Worm (Caenorhabditis elegans): ENCODE data around the gene tdo-2.

tdo-2 gene

DNA sequence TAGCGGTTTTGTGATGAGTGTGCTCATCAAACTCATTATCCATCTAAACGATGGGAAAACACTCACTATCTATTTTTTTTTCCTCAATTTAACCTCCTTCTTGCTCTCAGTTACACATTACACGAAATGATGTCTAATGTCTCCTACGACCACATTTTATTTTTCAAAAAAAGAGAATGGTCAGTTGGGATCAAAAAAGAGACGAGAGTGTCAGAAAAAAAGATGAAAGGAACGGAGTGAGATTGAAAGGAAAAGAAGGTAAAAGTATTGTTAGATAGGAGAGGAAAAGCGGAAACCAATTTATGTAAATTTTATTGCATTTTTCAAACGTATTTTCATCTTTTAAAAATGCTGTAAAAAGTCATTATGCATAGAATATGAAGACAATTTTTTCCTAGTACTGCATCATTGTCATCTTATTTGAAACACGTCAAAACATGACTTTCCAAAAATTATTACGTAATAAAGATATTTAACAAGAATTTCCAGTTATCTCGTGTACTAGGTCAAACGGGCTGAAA lies 14.4 kb upstream of the tdo-2 start:
- TF ChIP-seq fos-1 (tag; optimal IDR thresholded peaks at IDR 0.05) (no peak), unc-86 (tag; optimal IDR thresholded peaks at IDR 0.05) (no peak), nhr-47 (tag; optimal IDR thresholded peaks at IDR 0.05) (no peak), lin-14 (GFP tag; optimal IDR thresholded peaks at IDR 0.05) (peak; percentile 59), nhr-84 (tag; optimal IDR thresholded peaks at IDR 0.05) (no peak), nhr-237 (tag; optimal IDR thresholded peaks at IDR 0.05) (no peak), ces-1 (GFP tag; optimal IDR thresholded peaks at IDR 0.05) (no peak), blmp-1 (tag; optimal IDR thresholded peaks at IDR 0.05) (peak; percentile 84), ztf-4 (tag; optimal IDR thresholded peaks at IDR 0.05) (no peak), hlh-17 (GFP tag; optimal IDR thresholded peaks at IDR 0.05; ENCODE audit: borderline replicate concordance) (no peak), lir-3 (tag; optimal IDR thresholded peaks at IDR 0.05; ENCODE audit: poor library complexity) (no peak), unc-98 (GFP tag; IDR thresholded peaks at IDR 0.05) (no peak), C04F5.9 (tag; optimal IDR thresholded peaks at IDR 0.05) (no peak), swsn-7 (tag; optimal IDR thresholded peaks at IDR 0.05) (no peak), rnt-1 (tag; optimal IDR thresholded peaks at IDR 0.05) (peak; percentile 7), alr-1 (tag; optimal IDR thresholded peaks at IDR 0.05; ENCODE audit: borderline replicate concordance) (no peak), grh-1 (GFP tag; IDR thresholded peaks at IDR 0.05) (no peak), nhr-20 (tag; optimal IDR thresholded peaks at IDR 0.05) (no peak), mep-1 (tag; optimal IDR thresholded peaks at IDR 0.05) (no peak)

DNA sequence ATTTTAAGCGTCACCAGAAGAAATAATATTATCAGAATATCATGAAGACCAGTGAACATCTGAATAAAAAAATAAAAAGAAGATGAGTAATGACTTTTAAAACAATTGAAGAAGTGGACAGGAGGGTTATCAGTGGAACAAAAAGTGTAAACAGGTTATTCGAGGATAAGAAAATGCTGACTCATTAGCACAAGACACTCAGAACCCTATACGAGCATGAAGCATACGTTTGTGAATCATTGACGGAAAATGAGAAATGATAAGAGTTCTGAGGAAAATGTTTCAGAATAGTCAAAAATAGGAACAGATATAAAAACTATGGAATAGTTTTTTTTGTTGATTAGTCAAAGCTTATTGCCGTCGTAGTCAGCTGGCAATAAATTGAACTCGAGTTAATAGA lies 13.1 kb upstream of the tdo-2 start, which contains the start of gene zmp-1:
zmp-1 (minus strand) TSS at position 101 of the 400 bp plus-strand sequence.
- no peak for TF ChIP-seq lin-15B (tag; optimal IDR thresholded peaks at IDR 0.05)
- no peak for TF ChIP-seq tlp-1 (tag; optimal IDR thresholded peaks at IDR 0.05)
- TF ChIP-seq ets-5 (GFP tag; IDR thresholded peaks at IDR 0.05) = no peak
- TF ChIP-seq lin-13 (GFP tag; optimal IDR thresholded peaks at IDR 0.05) = no peak
- TF ChIP-seq snu-23 (GFP tag; optimal IDR thresholded peaks at IDR 0.05) = no peak
- TF ChIP-seq skn-1 (tag; optimal IDR thresholded peaks at IDR 0.05) = no peak
- TF ChIP-seq nhr-90 (tag; optimal IDR thresholded peaks at IDR 0.05; ENCODE audit: poor library complexity) = no peak
- TF ChIP-seq lin-35 (GFP tag; optimal IDR thresholded peaks at IDR 0.05) = no peak
- no peak for TF ChIP-seq lin-14 (GFP tag; optimal IDR thresholded peaks at IDR 0.05)
- TF ChIP-seq lir-3 (tag; optimal IDR thresholded peaks at IDR 0.05; ENCODE audit: poor library complexity) = no peak
- no peak for TF ChIP-seq ztf-11 (tag; optimal IDR thresholded peaks at IDR 0.05)
- TF ChIP-seq alr-1 (tag; optimal IDR thresholded peaks at IDR 0.05; ENCODE audit: borderline replicate concordance) = no peak
- TF ChIP-seq hlh-17 (GFP tag; optimal IDR thresholded peaks at IDR 0.05; ENCODE audit: borderline replicate concordance) = no peak
- no peak for TF ChIP-seq ztf-4 (tag; optimal IDR thresholded peaks at IDR 0.05)

DNA sequence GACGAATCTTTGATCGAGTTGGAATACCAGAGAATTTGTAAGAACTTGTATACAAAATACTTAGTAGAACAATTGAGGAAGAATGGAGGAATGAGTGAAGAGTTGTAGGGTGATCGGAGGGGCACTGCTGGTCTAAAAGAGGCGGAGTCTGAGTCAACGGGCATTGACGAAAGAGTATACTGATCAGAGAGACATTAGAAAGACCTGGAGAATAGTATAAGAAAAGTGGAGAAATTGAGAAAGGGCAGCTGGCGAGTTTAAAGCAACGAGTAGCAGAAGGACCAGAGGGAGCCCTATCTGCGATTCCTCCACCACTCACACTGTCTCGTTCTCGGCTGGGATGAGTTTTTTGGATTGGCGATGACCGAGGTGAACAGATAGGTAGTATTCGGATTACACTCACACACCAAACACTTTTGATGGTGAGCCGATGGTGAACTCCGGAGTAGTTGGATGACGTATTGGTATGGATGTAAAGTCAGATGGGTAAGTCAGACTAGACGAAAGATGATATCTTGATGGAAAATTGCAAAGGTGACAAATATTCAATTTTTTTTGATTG lies 11.8 kb upstream of the tdo-2 start, which contains the start of gene EGAP1.5:
EGAP1.5 (plus strand) TSS at position 289 of the 562 bp plus-strand sequence.
- peak; percentile 17 for TF ChIP-seq snu-23 (GFP tag; optimal IDR thresholded peaks at IDR 0.05)
- TF ChIP-seq mep-1 (tag; optimal IDR thresholded peaks at IDR 0.05) = no peak
- no peak for TF ChIP-seq isw-1 (GFP tag; IDR thresholded peaks at IDR 0.05)
- peak; percentile 28 for TF ChIP-seq lin-14 (GFP tag; optimal IDR thresholded peaks at IDR 0.05)
- no peak for TF ChIP-seq sup-37 (GFP tag; optimal IDR thresholded peaks at IDR 0.05)
- no peak for TF ChIP-seq dpl-1 (GFP tag; optimal IDR thresholded peaks at IDR 0.05)
- no peak for TF ChIP-seq pqm-1 (tag; optimal IDR thresholded peaks at IDR 0.05)
- peak; percentile 51 for TF ChIP-seq nhr-71 (tag; optimal IDR thresholded peaks at IDR 0.05)
- peak in 1 of 2 experiments; percentile 3 for TF ChIP-seq efl-1 (optimal IDR thresholded peaks at IDR 0.05)
- TF ChIP-seq efl-1 (GFP tag; optimal IDR thresholded peaks at IDR 0.05 in 1 of 2) = no peak
- no peak for TF ChIP-seq xbp-1 (tag; optimal IDR thresholded peaks at IDR 0.05)
- no peak for TF ChIP-seq pag-3 (tag; optimal IDR thresholded peaks at IDR 0.05; ENCODE audit: borderline replicate concordance, insufficient read depth)
- peak; percentile 55 for TF ChIP-seq rnt-1 (tag; optimal IDR thresholded peaks at IDR 0.05)
- TF ChIP-seq lsy-2 (tag; optimal IDR thresholded peaks at IDR 0.05) = peak in 1 of 2 experiments; percentile 5
- peak; percentile 17; the same call in 1 of the 2 replicates for TF ChIP-seq nhr-19 (GFP tag; conservative IDR thresholded peaks at IDR 0.05)
- peak; percentile 24 for TF ChIP-seq nhr-20 (tag; optimal IDR thresholded peaks at IDR 0.05)
- TF ChIP-seq fkh-10 (GFP tag; optimal IDR thresholded peaks at IDR 0.05) = no peak
- TF ChIP-seq dsc-1 (tag; optimal IDR thresholded peaks at IDR 0.05) = peak; percentile 37
- no peak for TF ChIP-seq sox-4 (tag; optimal IDR thresholded peaks at IDR 0.05)

Measured in whole organism, L1 larva.